Fruit fly (Drosophila melanogaster): ENCODE data around the gene Oseg5.
A peak's percentile ranks its signal among the peaks of the same experiment; 100 is the strongest.

Oseg5 gene

DNA sequence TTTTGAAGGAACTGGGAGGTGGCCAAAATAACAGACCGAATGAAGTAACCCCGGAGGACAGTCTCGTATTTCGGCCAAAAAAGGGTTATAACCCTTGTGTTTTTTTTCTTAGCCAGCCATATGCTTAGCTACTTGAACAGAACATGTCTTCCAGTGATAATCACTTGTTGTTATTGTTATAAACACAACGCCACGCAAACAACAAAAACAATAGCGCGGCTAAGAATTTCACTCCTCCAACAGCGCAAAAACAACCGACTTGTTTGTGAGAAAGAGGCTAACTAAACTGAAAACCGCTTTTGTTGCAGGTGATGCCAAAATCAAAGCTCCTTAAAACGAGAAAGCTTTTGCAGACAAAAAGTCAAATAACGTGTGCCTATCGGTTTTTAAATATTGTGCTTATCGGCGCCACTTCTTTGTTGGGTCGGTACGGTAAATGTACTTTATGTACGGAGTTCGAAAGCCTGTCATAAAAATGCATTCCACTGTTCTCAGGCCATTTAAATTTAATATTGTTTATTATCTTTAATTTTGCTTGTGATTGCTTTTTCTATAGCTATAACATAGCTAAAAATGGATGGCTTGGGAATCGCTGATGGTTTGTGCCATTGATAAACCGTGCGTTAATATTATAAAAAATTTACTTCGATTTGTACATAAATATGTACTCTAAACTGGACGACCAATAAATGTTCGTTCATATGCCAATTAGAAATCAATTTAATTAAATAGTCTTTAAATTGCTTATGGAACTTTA is 38.7 kb downstream of the Oseg5 start, which contains the start of gene vari (continued):
- TF ChIP-seq CG17912 (GFP tag; optimal IDR thresholded peaks at IDR 0.05) (no peak), bbx (GFP tag; IDR thresholded peaks at IDR 0.05; ENCODE audit: partially characterized antibody) (peak; percentile 53; the same call in 1 of the 2 replicates), CG11398 (GFP tag; optimal IDR thresholded peaks at IDR 0.05) (no peak), CG11696 (GFP tag; IDR thresholded peaks at IDR 0.05) (no peak), chinmo (GFP tag; IDR thresholded peaks at IDR 0.05; ENCODE audit: partially characterized antibody) (peak; percentile 87; the same call in 3 of the 4 replicates), disco-r (GFP tag; optimal IDR thresholded peaks at IDR 0.05) (no peak), nerfin-2 (GFP tag; IDR thresholded peaks at IDR 0.05; ENCODE audit: partially characterized antibody) (0 out of 2 replicates have a peak, but pooled peaks have one; percentile 26), Hmx (GFP tag; optimal IDR thresholded peaks at IDR 0.05) (peak; percentile 17), Bgb (GFP tag; IDR thresholded peaks at IDR 0.05; ENCODE audit: partially characterized antibody) (peak; percentile 60), Dbx (GFP tag; IDR thresholded peaks at IDR 0.05) (peak; percentile 40; the same call in 2 of the 3 replicates), Aef1 (GFP tag; IDR thresholded peaks at IDR 0.05) (peak; percentile 44; the same call in 2 of the 3 replicates), Jarid2 (GFP tag; optimal IDR thresholded peaks at IDR 0.05) (peak; percentile 84), Fer2 (tag; optimal IDR thresholded peaks at IDR 0.05) (no peak), CG18599 (GFP tag; optimal IDR thresholded peaks at IDR 0.05) (peak; percentile 7), E2f2 (GFP tag; IDR thresholded peaks at IDR 0.05) (peak; percentile 83), pita (GFP tag; optimal IDR thresholded peaks at IDR 0.05) (peak; percentile 63), sob (GFP tag; IDR thresholded peaks at IDR 0.05) (peak; percentile 11; the same call in 1 of the 2 replicates), unc-4 (GFP tag; IDR thresholded peaks at IDR 0.05; ENCODE audit: partially characterized antibody) (peak; percentile 31; the same call in 1 of the 2 replicates), CG18476 (GFP tag; optimal IDR thresholded peaks at IDR 0.05) (peak; percentile 19), Abd-B (GFP tag; optimal IDR thresholded peaks at IDR 0.05) (peak; percentile 45), Pdp1 (GFP tag; optimal IDR thresholded peaks at IDR 0.05) (no peak), HLHmδ (GFP tag; optimal IDR thresholded peaks at IDR 0.05) (no peak), Dfd (GFP tag; optimal IDR thresholded peaks at IDR 0.05) (no peak), CG1792 (GFP tag; optimal IDR thresholded peaks at IDR 0.05) (no peak), CG8290 (GFP tag; optimal IDR thresholded peaks at IDR 0.05) (no peak), CG8290 (tag; optimal IDR thresholded peaks at IDR 0.05) (peak in 1 of 2 experiments; percentile 39), C15 (GFP tag; IDR thresholded peaks at IDR 0.05) (no peak), CG12071 (GFP tag; optimal IDR thresholded peaks at IDR 0.05) (peak; percentile 20)

dm6 chr2L:20795774-20796173 is 39.9 kb downstream of the Oseg5 start:
- TF ChIP-seq cg (GFP tag; optimal IDR thresholded peaks at IDR 0.05) (peak; percentile 12), CG8924 (tag; optimal IDR thresholded peaks at IDR 0.05) (no peak), zfh1 (GFP tag; IDR thresholded peaks at IDR 0.05) (0 out of 3 replicates have a peak, but pooled peaks have one; percentile 4), Pdp1 (GFP tag; optimal IDR thresholded peaks at IDR 0.05) (peak in 1 of 2 experiments; percentile 64), chn (GFP tag; optimal IDR thresholded peaks at IDR 0.05) (no peak), CG13894 (tag; optimal IDR thresholded peaks at IDR 0.05) (peak; percentile 74), Elba2 (GFP tag; optimal IDR thresholded peaks at IDR 0.05) (peak; percentile 54), cato (GFP tag; optimal IDR thresholded peaks at IDR 0.05; ENCODE audit: borderline replicate concordance) (no peak)

DNA sequence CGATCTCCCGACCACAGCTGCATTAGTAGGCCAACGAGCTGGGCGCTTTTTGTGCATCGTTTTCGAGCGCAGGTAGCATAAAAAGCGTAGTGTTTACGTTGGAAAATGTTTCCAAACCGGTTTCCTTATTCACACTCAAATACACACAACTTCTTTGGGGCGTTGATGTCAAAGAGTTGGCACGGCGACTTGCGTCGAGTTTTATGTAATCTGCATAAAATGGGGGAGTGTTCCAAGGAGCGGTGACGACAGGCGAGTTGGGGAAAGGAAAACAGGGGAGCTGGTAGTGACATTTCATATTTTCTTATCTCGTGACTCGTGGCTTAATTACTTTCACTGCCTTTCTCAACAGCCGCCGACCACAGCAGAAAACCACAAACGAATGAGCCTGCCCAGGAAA is 41.0 kb downstream of the Oseg5 start:
- TF ChIP-seq CG4730 (GFP tag; IDR thresholded peaks at IDR 0.05): 0 out of 2 replicates have a peak, but pooled peaks have one; percentile 7
- TF ChIP-seq z (GFP tag; IDR thresholded peaks at IDR 0.05): peak; percentile 67; the same call in 1 of the 3 replicates
- no peak for TF ChIP-seq al (GFP tag; IDR thresholded peaks at IDR 0.05)
- no peak for TF ChIP-seq CG18619 (GFP tag; optimal IDR thresholded peaks at IDR 0.05)
- TF ChIP-seq sens (GFP tag): peak; percentile 24
- TF ChIP-seq Med (GFP tag): peak; percentile 15
- TF ChIP-seq kni (GFP tag; optimal IDR thresholded peaks at IDR 0.05): peak; percentile 22
- peak; percentile 9 for TF ChIP-seq CG13894 (tag; optimal IDR thresholded peaks at IDR 0.05)
- peak; percentile 64 for TF ChIP-seq pros (GFP tag; optimal IDR thresholded peaks at IDR 0.05)
- peak in 1 of 2 experiments; percentile 56 for TF ChIP-seq Pdp1 (GFP tag; optimal IDR thresholded peaks at IDR 0.05)
- peak; percentile 60; the same call in 1 of the 2 replicates for TF ChIP-seq vvl (GFP tag; IDR thresholded peaks at IDR 0.05)
- TF ChIP-seq CG17829 (tag; optimal IDR thresholded peaks at IDR 0.05): no peak
- no peak for TF ChIP-seq bbx (GFP tag; IDR thresholded peaks at IDR 0.05; ENCODE audit: partially characterized antibody)
- peak; percentile 66; the same call in 2 of the 4 replicates for TF ChIP-seq chinmo (GFP tag; IDR thresholded peaks at IDR 0.05; ENCODE audit: partially characterized antibody)
- peak; percentile 25; the same call in 1 of the 3 replicates for TF ChIP-seq CG6791 (GFP tag; IDR thresholded peaks at IDR 0.05; ENCODE audit: partially characterized antibody)

All from whole organism, embryonic.